Worm (Caenorhabditis elegans): ENCODE results near the gene zen-4.

DNA sequence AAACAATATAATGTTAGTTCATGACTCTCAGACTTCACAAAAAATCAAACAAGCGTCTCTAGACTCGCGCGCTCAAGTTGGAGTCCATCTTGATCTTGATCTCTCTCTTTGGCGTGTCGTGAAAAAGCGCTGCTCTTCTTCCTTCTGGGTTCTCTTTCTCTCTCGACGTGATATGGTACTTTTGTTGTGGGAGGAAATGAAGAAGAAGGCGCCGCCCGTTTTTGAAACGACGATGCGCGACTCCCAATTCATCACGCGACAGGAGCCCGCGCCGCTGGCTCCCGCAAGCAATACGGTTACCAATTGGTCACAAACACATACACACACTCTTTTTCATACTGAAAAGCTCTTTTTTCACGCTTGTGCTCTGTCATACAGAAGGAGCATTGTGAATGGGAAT lies 12.4 kb downstream of the zen-4 start:
- TF ChIP-seq lsy-2 (tag; optimal IDR thresholded peaks at IDR 0.05), result no peak
- no peak for TF ChIP-seq nhr-11 (tag; optimal IDR thresholded peaks at IDR 0.05)
- TF ChIP-seq unc-62 (GFP tag; optimal IDR thresholded peaks at IDR 0.05 in 1 of 2), result no peak
- TF ChIP-seq unc-62 (tag; optimal IDR thresholded peaks at IDR 0.05), result no peak
- no peak for TF ChIP-seq ama-1 (optimal IDR thresholded peaks at IDR 0.05)

All from whole organism, L4 larva.